Worm (Caenorhabditis elegans): ENCODE results near the gene srw-145.

The srw-145 gene

ce11 chrV:13961927-13962419, 25.0 kb downstream of the srw-145 start, which contains the start of the genes algn-13 and R10D12.13 (continued):
- peak; percentile 79 for TF ChIP-seq ZK185.1 (tag; optimal IDR thresholded peaks at IDR 0.05; ENCODE audit: poor library complexity, severe bottlenecking)
- no peak for TF ChIP-seq ccch-3 (GFP tag; optimal IDR thresholded peaks at IDR 0.05)
- TF ChIP-seq Y67H2A.10 (GFP tag; conservative IDR thresholded peaks at IDR 0.05) = no peak
- no peak for TF ChIP-seq T07F8.4 (tag; optimal IDR thresholded peaks at IDR 0.05)
- no peak for TF ChIP-seq ztf-22 (GFP tag; optimal IDR thresholded peaks at IDR 0.05)
- TF ChIP-seq chd-7 (tag; optimal IDR thresholded peaks at IDR 0.05) = no peak
- peak; percentile 57 for TF ChIP-seq F49E8.2 (tag; optimal IDR thresholded peaks at IDR 0.05; ENCODE audit: insufficient read depth)
- peak; percentile 57; the same call in 1 of the 2 replicates for TF ChIP-seq rcor-1 (GFP tag; IDR thresholded peaks at IDR 0.05)
- no peak for TF ChIP-seq F55B11.4 (tag; optimal IDR thresholded peaks at IDR 0.05; ENCODE audit: borderline replicate concordance, insufficient read depth)
- TF ChIP-seq ceh-79 (tag; optimal IDR thresholded peaks at IDR 0.05) = no peak
- TF ChIP-seq sdz-38 (tag; optimal IDR thresholded peaks at IDR 0.05) = no peak
- TF ChIP-seq Y79H2A.3 (GFP tag; conservative IDR thresholded peaks at IDR 0.05) = no peak
- peak; percentile 17; the same call in 1 of the 2 replicates for TF ChIP-seq ekl-4 (GFP tag; IDR thresholded peaks at IDR 0.05)
- no peak for TF ChIP-seq cebp-2 (GFP tag; IDR thresholded peaks at IDR 0.05)
- TF ChIP-seq attf-5 (GFP tag; optimal IDR thresholded peaks at IDR 0.05) = peak; percentile 54
- peak; percentile 26; the same call in 1 of the 2 replicates for TF ChIP-seq Y95B8A.8 (GFP tag; IDR thresholded peaks at IDR 0.05)
- TF ChIP-seq ets-4 (GFP tag; optimal IDR thresholded peaks at IDR 0.05) = no peak
- no peak for TF ChIP-seq hlh-26 (GFP tag; conservative IDR thresholded peaks at IDR 0.05)
- TF ChIP-seq pha-4 (tag; optimal IDR thresholded peaks at IDR 0.05) = no peak
- TF ChIP-seq F33H1.4 (GFP tag; IDR thresholded peaks at IDR 0.05) = peak; percentile 59
- no peak for TF ChIP-seq bed-1 (GFP tag; IDR thresholded peaks at IDR 0.05)
- TF ChIP-seq snpc-1.1 (tag; optimal IDR thresholded peaks at IDR 0.05; ENCODE audit: insufficient read depth) = peak; percentile 82
- TF ChIP-seq hsf-1 (GFP tag; IDR thresholded peaks at IDR 0.05) = peak; percentile 49; the same call in 1 of the 2 replicates
- no peak for TF ChIP-seq attf-6 (GFP tag; IDR thresholded peaks at IDR 0.05)
- peak; percentile 75 for TF ChIP-seq mcd-1 (GFP tag; IDR thresholded peaks at IDR 0.05)
- no peak for TF ChIP-seq C17E4.6 (GFP tag; IDR thresholded peaks at IDR 0.05)
- no peak for TF ChIP-seq die-1 (tag; optimal IDR thresholded peaks at IDR 0.05)
- no peak for TF ChIP-seq tbx-9 (tag; optimal IDR thresholded peaks at IDR 0.05; ENCODE audit: borderline replicate concordance)
- no peak for TF ChIP-seq let-607 (tag; optimal IDR thresholded peaks at IDR 0.05)
- TF ChIP-seq lin-26 (GFP tag; IDR thresholded peaks at IDR 0.05) = no peak
- TF ChIP-seq somi-1 (GFP tag; optimal IDR thresholded peaks at IDR 0.05) = no peak
- no peak for TF ChIP-seq mxl-1 (tag; optimal IDR thresholded peaks at IDR 0.05)
- TF ChIP-seq mel-28 (tag; optimal IDR thresholded peaks at IDR 0.05; ENCODE audit: borderline replicate concordance) = no peak
- TF ChIP-seq atf-7 (tag; optimal IDR thresholded peaks at IDR 0.05) = no peak
- no peak for TF ChIP-seq nhr-179 (tag; optimal IDR thresholded peaks at IDR 0.05)
- 0 out of 2 replicates have a peak, but pooled peaks have one; percentile 22 for TF ChIP-seq lir-1 (GFP tag; conservative IDR thresholded peaks at IDR 0.05)
- no peak for TF ChIP-seq nhr-120 (GFP tag; IDR thresholded peaks at IDR 0.05)
- TF ChIP-seq F57C9.4 (tag; optimal IDR thresholded peaks at IDR 0.05) = no peak
- TF ChIP-seq let-526 (GFP tag; IDR thresholded peaks at IDR 0.05) = no peak
- TF ChIP-seq dpff-1 (tag; optimal IDR thresholded peaks at IDR 0.05) = no peak
